Fruit fly (Drosophila melanogaster) whole organism, adult: Measurements from ENCODE around the gene 5-HT2B.

Experiments
- CG11617 ChIP-seq: fragments of 200-800 bp; sonication (Bioruptor generic); optimal IDR thresholded peaks from 2 replicates; lab custom pipeline; 2017; ENCODE audit warnings: mild to moderate bottlenecking, missing biosample characterization, missing genetic modification reagents, missing genetic modification characterization
- CG12768 ChIP-seq: fragments of 200-800 bp; sonication (Bioruptor generic); optimal IDR thresholded peaks from 2 replicates; lab custom pipeline; 2017; ENCODE audit warnings: missing biosample characterization, missing genetic modification characterization, mild to moderate bottlenecking, moderate library complexity, missing genetic modification reagents
- CG14711 ChIP-seq: fragments of 200-800 bp; sonication (Bioruptor generic); optimal IDR thresholded peaks from 2 replicates; lab custom pipeline; 2018; ENCODE audit warnings: missing biosample characterization, mild to moderate bottlenecking, missing genetic modification characterization, moderate library complexity
- CG1620 ChIP-seq: fragments of 200-800 bp; sonication (Bioruptor generic); optimal IDR thresholded peaks from 2 replicates; lab custom pipeline; 2016; ENCODE audit warnings: missing biosample characterization, missing genetic modification characterization
- CG33017 ChIP-seq: fragments of 200-800 bp; sonication (Bioruptor generic); optimal IDR thresholded peaks from 2 replicates; lab custom pipeline; 2018; ENCODE audit warnings: missing biosample characterization, mild to moderate bottlenecking, missing genetic modification characterization, moderate library complexity
- CG5204 ChIP-seq: fragments of 200-800 bp; sonication (Bioruptor generic); optimal IDR thresholded peaks from 2 replicates; lab custom pipeline; 2016; ENCODE audit warnings: missing biosample characterization, missing genetic modification characterization
- CG7045 ChIP-seq: fragments of 200-800 bp; sonication (Bioruptor generic); optimal IDR thresholded peaks from 2 replicates; lab custom pipeline; 2017; ENCODE audit warnings: missing biosample characterization, mild to moderate bottlenecking, missing genetic modification characterization
- CG7101 ChIP-seq: fragments of 200-800 bp; sonication (Bioruptor generic); optimal IDR thresholded peaks from 2 replicates; lab custom pipeline; 2018; ENCODE audit warnings: missing biosample characterization, mild to moderate bottlenecking, missing genetic modification characterization, moderate library complexity
- Clk ChIP-seq: fragments of 200-800 bp; sonication (Bioruptor generic); optimal IDR thresholded peaks from 2 replicates; lab custom pipeline; 2017; ENCODE audit warnings: missing biosample characterization, missing genetic modification characterization
- Crg-1 ChIP-seq: fragments of 200-800 bp; sonication (Bioruptor generic); optimal IDR thresholded peaks from 2 replicates; lab custom pipeline; 2016; ENCODE audit warnings: missing biosample characterization, missing genetic modification characterization
- Hr96 ChIP-seq: fragments of 200-800 bp; sonication (Bioruptor generic); optimal IDR thresholded peaks from 2 replicates; lab custom pipeline; 2016; ENCODE audit warnings: missing biosample characterization, missing genetic modification characterization
- Mnt ChIP-seq: fragments of 200-800 bp; sonication (Bioruptor generic); optimal IDR thresholded peaks from 2 replicates; lab custom pipeline; 2016; ENCODE audit warnings: missing biosample characterization, mild to moderate bottlenecking, missing genetic modification characterization
- bab1 ChIP-seq: fragments of 200-800 bp; sonication (Bioruptor generic); optimal IDR thresholded peaks from 3 replicates; lab custom pipeline; 2019; ENCODE audit warnings: missing biosample characterization, mild to moderate bottlenecking, missing genetic modification characterization, moderate library complexity
- cic ChIP-seq: fragments of 200-800 bp; sonication (Bioruptor generic); optimal IDR thresholded peaks from 2 replicates; lab custom pipeline; 2017; ENCODE audit warnings: missing biosample characterization, mild to moderate bottlenecking, missing genetic modification characterization, moderate library complexity
- cnc ChIP-seq, 2 experiments: fragments of >200 bp; optimal IDR thresholded peaks; 2 replicates each; lab custom pipeline; 2017
- kay ChIP-seq: fragments of 200-800 bp; sonication (Bioruptor generic); peaks from one replicate; lab custom pipeline; 2016; ENCODE audit warnings: missing biosample characterization, missing genetic modification characterization, borderline replicate concordance
- ovo ChIP-seq: fragments of 200-800 bp; sonication (Bioruptor generic); optimal IDR thresholded peaks from 2 replicates; lab custom pipeline; 2016; ENCODE audit warnings: missing biosample characterization, missing genetic modification characterization
- pad ChIP-seq: fragments of 200-800 bp; sonication (Bioruptor generic); optimal IDR thresholded peaks from 3 replicates; lab custom pipeline; 2017; ENCODE audit warnings: missing biosample characterization, missing genetic modification characterization, mild to moderate bottlenecking, moderate library complexity, missing genetic modification reagents
- tj ChIP-seq: fragments of 200-800 bp; sonication (Bioruptor generic); optimal IDR thresholded peaks from 3 replicates; lab custom pipeline; 2017; ENCODE audit warnings: missing biosample characterization, mild to moderate bottlenecking, missing genetic modification characterization, moderate library complexity
- toe ChIP-seq: fragments of 200-800 bp; sonication (Bioruptor generic); optimal IDR thresholded peaks from 2 replicates; lab custom pipeline; 2016; ENCODE audit warnings: missing biosample characterization, missing genetic modification characterization

Gene 5-HT2B

dm6 chr3R:8660661-8661060 lies 82.7 kb downstream of the 5-HT2B start, which contains the start of gene bel:
TSS of gene bel (minus strand) at chr3R:8660761.
- TF ChIP-seq kay (GFP tag; lab: Kevin White, UChicago) (peak; percentile 61), tj (no peak)

dm6 chr3R:8663668-8664283 lies 85.8 kb downstream of the 5-HT2B start, which contains the start of gene CG8032:
TSS of gene CG8032 (plus strand) at chr3R:8664115.
- peak; percentile 45 for TF ChIP-seq cic (GFP tag; lab: Kevin White, UChicago)
- TF ChIP-seq CG12768 (GFP tag; lab: Kevin White, UChicago), result peak; percentile 25
- TF ChIP-seq Clk, result no peak
- no peak for TF ChIP-seq CG33017
- TF ChIP-seq cnc (optimal IDR thresholded peaks at IDR 0.05; lab: Kevin White, UChicago), result no peak
- peak; percentile 96 for TF ChIP-seq kay (GFP tag; lab: Kevin White, UChicago)
- peak; percentile 67 for TF ChIP-seq CG11617
- TF ChIP-seq bab1, result peak; percentile 12
- peak; percentile 44 for TF ChIP-seq pad (GFP tag; lab: Kevin White, UChicago)
- no peak for TF ChIP-seq CG5204 (GFP tag; lab: Kevin White, UChicago)
- peak; percentile 65 for TF ChIP-seq CG7101 (tag; lab: Kevin White, UChicago)
- TF ChIP-seq CG7045 (GFP tag; lab: Kevin White, UChicago), result peak; percentile 47
- peak; percentile 69 for TF ChIP-seq CG1620 (GFP tag; lab: Kevin White, UChicago)
- peak; percentile 53 for TF ChIP-seq CG14711 (tag; lab: Kevin White, UChicago)
- TF ChIP-seq Crg-1, result peak; percentile 59
- TF ChIP-seq Hr96 (GFP tag; lab: Kevin White, UChicago), result peak; percentile 70
- peak; percentile 58 for TF ChIP-seq Mnt (GFP tag; lab: Kevin White, UChicago)
- TF ChIP-seq ovo (GFP tag; lab: Kevin White, UChicago), result peak; percentile 48
- TF ChIP-seq tj, result peak; percentile 25
- peak; percentile 63 for TF ChIP-seq toe (GFP tag; lab: Kevin White, UChicago)

dm6 chr3R:8664699-8665340 lies 86.8 kb downstream of the 5-HT2B start:
- TF ChIP-seq cic (GFP tag; lab: Kevin White, UChicago), result no peak
- no peak for TF ChIP-seq CG14711 (tag; lab: Kevin White, UChicago)
- no peak for TF ChIP-seq CG11617
- TF ChIP-seq Crg-1, result no peak
- no peak for TF ChIP-seq CG7045 (GFP tag; lab: Kevin White, UChicago)
- TF ChIP-seq CG33017, result no peak
- TF ChIP-seq tj, result no peak
- TF ChIP-seq bab1, result no peak
- TF ChIP-seq pad (GFP tag; lab: Kevin White, UChicago), result no peak
- TF ChIP-seq Clk, result no peak
- no peak for TF ChIP-seq ovo (GFP tag; lab: Kevin White, UChicago)

- TF ChIP-seq cic (GFP tag; lab: Kevin White, UChicago) (no peak), Crg-1 (no peak), cnc (optimal IDR thresholded peaks at IDR 0.05; lab: Kevin White, UChicago) (no peak), Hr96 (GFP tag; lab: Kevin White, UChicago) (no peak), CG5204 (GFP tag; lab: Kevin White, UChicago) (no peak), CG33017 (no peak), kay (GFP tag; lab: Kevin White, UChicago) (no peak), Mnt (GFP tag; lab: Kevin White, UChicago) (no peak), bab1 (no peak)
Observed at dm6 chr3R:8667568-8667967, 89.6 kb downstream of the 5-HT2B start, which contains the start of gene CG8036. TSS of gene CG8036 (plus strand) at chr3R:8667868.

dm6 chr3R:8668024-8668856 lies 90.2 kb downstream of the 5-HT2B start:
- TF ChIP-seq ovo (GFP tag; lab: Kevin White, UChicago), result no peak
- peak; percentile 5 for TF ChIP-seq CG12768 (GFP tag; lab: Kevin White, UChicago)
- no peak for TF ChIP-seq Crg-1
- TF ChIP-seq pad (GFP tag; lab: Kevin White, UChicago), result no peak
- TF ChIP-seq CG33017, result no peak
- TF ChIP-seq cic (GFP tag; lab: Kevin White, UChicago), result no peak
- TF ChIP-seq toe (GFP tag; lab: Kevin White, UChicago), result no peak
- no peak for TF ChIP-seq cnc (optimal IDR thresholded peaks at IDR 0.05; lab: Kevin White, UChicago)
- peak; percentile 76 for TF ChIP-seq kay (GFP tag; lab: Kevin White, UChicago)
- TF ChIP-seq CG7101 (tag; lab: Kevin White, UChicago), result no peak
- no peak for TF ChIP-seq bab1
- TF ChIP-seq CG7045 (GFP tag; lab: Kevin White, UChicago), result no peak
- no peak for TF ChIP-seq Clk
- TF ChIP-seq CG1620 (GFP tag; lab: Kevin White, UChicago), result no peak
- no peak for TF ChIP-seq CG5204 (GFP tag; lab: Kevin White, UChicago)
- no peak for TF ChIP-seq Mnt (GFP tag; lab: Kevin White, UChicago)
- TF ChIP-seq CG14711 (tag; lab: Kevin White, UChicago), result no peak
